Fruit fly (Drosophila melanogaster) whole organism, embryonic: ENCODE results near the gene Tim9b.

Experiments
- Aef1 ChIP-seq: fragments of 200-800 bp; sonication (Bioruptor generic); IDR thresholded peaks from 3 replicates; pipeline ENCODE4 v1.3.6; 2022; ENCODE audit warnings: missing biosample characterization, missing genetic modification characterization
- CG12219 ChIP-seq: fragments of 200-800 bp; sonication (Bioruptor generic); optimal IDR thresholded peaks from 3 replicates; lab custom pipeline; 2018; ENCODE audit warnings: missing biosample characterization, mild to moderate bottlenecking, missing genetic modification characterization
- CG12744 ChIP-seq: fragments of 200-800 bp; sonication (Bioruptor generic); optimal IDR thresholded peaks from 2 replicates; lab custom pipeline; 2016; ENCODE audit warnings: missing biosample characterization, missing genetic modification characterization
- CG13287 ChIP-seq: fragments of 200-800 bp; sonication (Bioruptor generic); IDR thresholded peaks from 2 replicates; pipeline ENCODE4 v1.3.6; 2022; ENCODE audit warnings: missing biosample characterization, missing genetic modification characterization; ENCODE audit not compliant: partially characterized antibody
- CG15011 ChIP-seq: fragments of 200-800 bp; sonication (Bioruptor generic); optimal IDR thresholded peaks from 3 replicates; lab custom pipeline; 2018; ENCODE audit warnings: missing biosample characterization, mild to moderate bottlenecking, missing genetic modification characterization
- CG16863 ChIP-seq: fragments of 200-800 bp; sonication (Bioruptor generic); optimal IDR thresholded peaks from 3 replicates; lab custom pipeline; 2016; ENCODE audit warnings: missing biosample characterization, missing genetic modification characterization
- CG17568 ChIP-seq: fragments of 200-800 bp; sonication (Bioruptor generic); optimal IDR thresholded peaks from 2 replicates; lab custom pipeline; 2018; ENCODE audit warnings: missing biosample characterization, mild to moderate bottlenecking, missing genetic modification characterization, moderate library complexity
- CG17612 ChIP-seq: fragments of 200-800 bp; sonication (Bioruptor generic); IDR thresholded peaks from 2 replicates; pipeline ENCODE4 v1.3.6; 2022; ENCODE audit warnings: missing biosample characterization, missing genetic modification characterization
- CG2202 ChIP-seq: fragments of 200-800 bp; sonication (Bioruptor generic); optimal IDR thresholded peaks from 2 replicates; lab custom pipeline; 2018; ENCODE audit warnings: missing biosample characterization, mild to moderate bottlenecking, missing genetic modification characterization
- CG2678 ChIP-seq: fragments of 200-800 bp; sonication (Bioruptor generic); optimal IDR thresholded peaks from 3 replicates; lab custom pipeline; 2019; ENCODE audit warnings: missing biosample characterization, mild to moderate bottlenecking, missing genetic modification characterization, moderate library complexity
- CG32532 ChIP-seq: fragments of 200-800 bp; sonication (Bioruptor generic); IDR thresholded peaks from 2 replicates; pipeline ENCODE4 v1.3.6; 2022; ENCODE audit warnings: missing biosample characterization, missing genetic modification characterization
- CG4404 ChIP-seq: fragments of 200-800 bp; sonication (Bioruptor generic); IDR thresholded peaks from 2 replicates; pipeline ENCODE4 v1.3.6; 2022; ENCODE audit warnings: missing biosample characterization, missing genetic modification characterization
- CG4820 ChIP-seq: fragments of 200-800 bp; sonication (Bioruptor generic); optimal IDR thresholded peaks from 3 replicates; lab custom pipeline; 2016; ENCODE audit warnings: missing biosample characterization, missing genetic modification characterization
- CG6791 ChIP-seq: fragments of 200-800 bp; sonication (Bioruptor generic); IDR thresholded peaks from 3 replicates; pipeline ENCODE4 v1.3.6; 2022; ENCODE audit warnings: missing biosample characterization, missing genetic modification characterization; ENCODE audit not compliant: partially characterized antibody
- CG7357 ChIP-seq: fragments of 200-800 bp; sonication (Bioruptor generic); IDR thresholded peaks from 3 replicates; pipeline ENCODE4 v1.3.6; 2022; ENCODE audit warnings: missing biosample characterization, missing genetic modification characterization
- CG7556 ChIP-seq: fragments of 200-800 bp; sonication (Bioruptor generic); optimal IDR thresholded peaks from 2 replicates; lab custom pipeline; 2017; ENCODE audit warnings: missing biosample characterization, mild to moderate bottlenecking, missing genetic modification characterization
- CG7745 ChIP-seq: fragments of 200-800 bp; sonication (Bioruptor generic); optimal IDR thresholded peaks from 2 replicates; lab custom pipeline; 2018; ENCODE audit warnings: missing biosample characterization, mild to moderate bottlenecking, missing genetic modification characterization, moderate library complexity
- CG7963 ChIP-seq: fragments of 200-800 bp; sonication (Bioruptor generic); IDR thresholded peaks from 3 replicates; pipeline ENCODE4 v1.3.6; 2022; ENCODE audit warnings: missing biosample characterization, missing genetic modification characterization; ENCODE audit not compliant: partially characterized antibody
- CHES-1-like ChIP-seq: fragments of 200-800 bp; sonication (Bioruptor generic); optimal IDR thresholded peaks from 2 replicates; lab custom pipeline; 2016; ENCODE audit warnings: missing biosample characterization, missing genetic modification characterization
- ERR ChIP-seq: fragments of 200-800 bp; sonication (Bioruptor generic); optimal IDR thresholded peaks from 2 replicates; lab custom pipeline; 2016; ENCODE audit warnings: missing biosample characterization, missing genetic modification characterization
- Ets65A ChIP-seq: fragments of 200-800 bp; sonication (Bioruptor generic); peaks from one replicate; lab custom pipeline; 2016; ENCODE audit warnings: missing biosample characterization, missing genetic modification characterization
- H15 ChIP-seq: fragments of 200-800 bp; sonication (Bioruptor generic); IDR thresholded peaks from 3 replicates; pipeline ENCODE4 v1.3.6; 2022; ENCODE audit warnings: missing biosample characterization, missing genetic modification characterization
- Rfx ChIP-seq: fragments of 200-800 bp; sonication (Bioruptor generic); IDR thresholded peaks from 2 replicates; pipeline ENCODE4 v1.3.6; 2022; ENCODE audit warnings: missing biosample characterization, missing genetic modification characterization
- TFAM ChIP-seq: fragments of 200-800 bp; sonication (Bioruptor generic); optimal IDR thresholded peaks from 2 replicates; lab custom pipeline; 2017; ENCODE audit warnings: missing biosample characterization, missing genetic modification characterization, inconsistent platforms
- Trl ChIP-seq, 3 experiments: fragments of >200 bp in 2 of 3; fragments of 200-800 bp in 1 of 3; sonication (Bioruptor generic) in 1 of 3; optimal IDR thresholded peaks; 2 replicates in 1 of 3; 3 replicates in 2 of 3; lab custom pipeline; 2016 to 2017; ENCODE audit warnings: missing biosample characterization in 1 of 3, missing genetic modification characterization in 1 of 3
- Xrp1 ChIP-seq: fragments of 200-800 bp; sonication (Bioruptor generic); IDR thresholded peaks from 2 replicates; pipeline ENCODE4 v1.3.6; 2022; ENCODE audit warnings: missing biosample characterization, missing genetic modification characterization
- ara ChIP-seq: fragments of 200-800 bp; sonication (Bioruptor generic); IDR thresholded peaks from 2 replicates; pipeline ENCODE4 v1.3.6; 2022; ENCODE audit warnings: missing biosample characterization, missing genetic modification characterization
- chm ChIP-seq: fragments of 200-800 bp; sonication (Bioruptor generic); IDR thresholded peaks from 2 replicates; pipeline ENCODE4 v1.3.6; 2022; ENCODE audit warnings: missing biosample characterization, missing genetic modification characterization
- disco-r ChIP-seq: fragments of 200-800 bp; sonication (Bioruptor generic); optimal IDR thresholded peaks from 2 replicates; lab custom pipeline; 2016; ENCODE audit warnings: missing biosample characterization, missing genetic modification characterization
- en ChIP-seq: fragments of 200-800 bp; sonication (Bioruptor generic); optimal IDR thresholded peaks from 2 replicates; lab custom pipeline; 2016; ENCODE audit warnings: missing biosample characterization, missing genetic modification characterization
- ftz-f1 ChIP-seq: fragments of 200-800 bp; sonication (Bioruptor generic); optimal IDR thresholded peaks from 2 replicates; lab custom pipeline; 2016; ENCODE audit warnings: missing biosample characterization, missing genetic modification characterization
- gt ChIP-seq: fragments of 200-800 bp; sonication (Bioruptor generic); IDR thresholded peaks from 2 replicates; pipeline ENCODE4 v1.3.6; 2022; ENCODE audit warnings: missing biosample characterization, missing genetic modification characterization
- hbn ChIP-seq: fragments of 200-800 bp; sonication (Bioruptor generic); IDR thresholded peaks from 2 replicates; pipeline ENCODE4 v1.3.6; 2022; ENCODE audit warnings: missing biosample characterization, missing genetic modification characterization; ENCODE audit not compliant: partially characterized antibody
- lbe ChIP-seq: fragments of 200-800 bp; sonication (Bioruptor generic); optimal IDR thresholded peaks from 2 replicates; lab custom pipeline; 2016; ENCODE audit warnings: missing biosample characterization, mild to moderate bottlenecking, missing genetic modification characterization
- lola ChIP-seq, 3 experiments: fragments of >200 bp in 2 of 3; fragments of 200-800 bp in 1 of 3; sonication (Bioruptor generic) in 1 of 3; optimal IDR thresholded peaks; 2 replicates each; lab custom pipeline; 2017 to 2019; ENCODE audit warnings: missing biosample characterization in 3 of 3, missing genetic modification characterization in 3 of 3, mild to moderate bottlenecking in 1 of 3, moderate library complexity in 1 of 3
- nom ChIP-seq: fragments of 200-800 bp; sonication (Bioruptor generic); optimal IDR thresholded peaks from 2 replicates; lab custom pipeline; 2017; ENCODE audit warnings: missing biosample characterization, missing genetic modification characterization, mild to moderate bottlenecking, moderate library complexity, missing genetic modification reagents
- p53 ChIP-seq: fragments of 200-800 bp; sonication (Bioruptor generic); optimal IDR thresholded peaks from 2 replicates; lab custom pipeline; 2016; ENCODE audit warnings: missing biosample characterization, missing genetic modification characterization
- pros ChIP-seq: fragments of 200-800 bp; sonication (Bioruptor generic); optimal IDR thresholded peaks from 3 replicates; lab custom pipeline; 2019; ENCODE audit warnings: missing biosample characterization, mild to moderate bottlenecking, missing genetic modification characterization, moderate library complexity
- run ChIP-seq: fragments of 200-800 bp; sonication (Bioruptor generic); optimal IDR thresholded peaks from 3 replicates; lab custom pipeline; 2018; ENCODE audit warnings: missing biosample characterization, mild to moderate bottlenecking, missing genetic modification characterization
- sd ChIP-seq: fragments of 200-800 bp; sonication (Bioruptor generic); optimal IDR thresholded peaks from 3 replicates; lab custom pipeline; 2018; ENCODE audit warnings: missing biosample characterization, mild to moderate bottlenecking, missing genetic modification characterization, moderate library complexity
- sens ChIP-seq: fragments of 200-800 bp; sonication (Bioruptor generic); peaks from one replicate; lab custom pipeline; 2016; ENCODE audit warnings: missing biosample characterization, missing genetic modification characterization
- so ChIP-seq: fragments of 200-800 bp; sonication (Bioruptor generic); IDR thresholded peaks from 3 replicates; pipeline ENCODE4 v1.3.6; 2022; ENCODE audit warnings: missing biosample characterization, missing genetic modification characterization
- stwl ChIP-seq: fragments of 200-800 bp; sonication (Bioruptor generic); optimal IDR thresholded peaks from 3 replicates; lab custom pipeline; 2018; ENCODE audit warnings: missing biosample characterization, mild to moderate bottlenecking, missing genetic modification characterization, moderate library complexity
- tap ChIP-seq: fragments of 200-800 bp; optimal IDR thresholded peaks from 3 replicates; lab custom pipeline; 2019; ENCODE audit warnings: missing biosample characterization, mild to moderate bottlenecking, missing genetic modification characterization, moderate library complexity
- trh ChIP-seq: fragments of 200-800 bp; sonication (Bioruptor generic); optimal IDR thresholded peaks from 2 replicates; lab custom pipeline; 2016; ENCODE audit warnings: missing biosample characterization, missing genetic modification characterization
- vvl ChIP-seq: fragments of 200-800 bp; sonication (Bioruptor generic); IDR thresholded peaks from 2 replicates; pipeline ENCODE4 v1.3.6; 2022; ENCODE audit warnings: missing biosample characterization, missing genetic modification characterization
- zf30C ChIP-seq: fragments of 200-800 bp; sonication (Bioruptor generic); optimal IDR thresholded peaks from 3 replicates; lab custom pipeline; 2018; ENCODE audit warnings: missing biosample characterization, mild to moderate bottlenecking, missing genetic modification characterization

Tim9b gene

dm6 chrX:19613473-19613872 is 4.9 kb downstream of the Tim9b start (continued):
- peak; percentile 65; the same call in 1 of the 2 replicates for TF ChIP-seq vvl (GFP tag; lab: Robert Waterston, UW)
- peak; percentile 69 for TF ChIP-seq nom (GFP tag; lab: Kevin White, UChicago)
- no peak for TF ChIP-seq CG17568 (GFP tag; lab: Kevin White, UChicago)
- no peak for TF ChIP-seq zf30C (GFP tag; lab: Kevin White, UChicago)
- no peak for TF ChIP-seq Ets65A
- peak; percentile 74 for TF ChIP-seq chm (GFP tag; lab: Robert Waterston, UW)
- TF ChIP-seq CG7556 (GFP tag; lab: Kevin White, UChicago): peak; percentile 10
- TF ChIP-seq CG7357 (GFP tag; lab: Robert Waterston, UW): no peak
- TF ChIP-seq run (tag; lab: Kevin White, UChicago): no peak
- no peak for TF ChIP-seq TFAM (GFP tag; lab: Kevin White, UChicago)
- TF ChIP-seq ftz-f1 (GFP tag; lab: Kevin White, UChicago): no peak
- TF ChIP-seq disco-r: no peak
- no peak for TF ChIP-seq en (GFP tag; lab: Kevin White, UChicago)
- TF ChIP-seq Aef1: no peak
- TF ChIP-seq CG12219 (GFP tag; lab: Kevin White, UChicago): no peak
- TF ChIP-seq sens (GFP tag; lab: Kevin White, UChicago): peak; percentile 92
- no peak for TF ChIP-seq lola (GFP tag; optimal IDR thresholded peaks at IDR 0.05; lab: Kevin White, UChicago)
- TF ChIP-seq tap (tag; lab: Kevin White, UChicago): no peak
- TF ChIP-seq trh (GFP tag; lab: Kevin White, UChicago): no peak
- TF ChIP-seq CG17612 (GFP tag; lab: Robert Waterston, UW): no peak
- peak; percentile 41; the same call in 1 of the 2 replicates for TF ChIP-seq CG32532
- no peak for TF ChIP-seq CG16863
- no peak for TF ChIP-seq gt (GFP tag; lab: Robert Waterston, UW)
- peak; percentile 40 for TF ChIP-seq lbe (GFP tag; lab: Kevin White, UChicago)
- TF ChIP-seq, all 482 proteins: peak for 178

dm6 chrX:19611226-19611625 is 7.1 kb downstream of the Tim9b start, which contains the start of the genes Shawn and Tyler:
TSS of gene Shawn (plus strand) at chrX:19611526.
TSS of gene Tyler (plus strand) at chrX:19611526.
- peak; percentile 56 for TF ChIP-seq sens (GFP tag; lab: Kevin White, UChicago)
- TF ChIP-seq CG2202 (tag; lab: Kevin White, UChicago): no peak
- no peak for TF ChIP-seq CG12744 (GFP tag; lab: Kevin White, UChicago)
- TF ChIP-seq H15: no peak
- 0 out of 2 replicates have a peak, but pooled peaks have one; percentile 17 for TF ChIP-seq ara (GFP tag; lab: Robert Waterston, UW)
- TF ChIP-seq CG7745: no peak
- TF ChIP-seq zf30C (GFP tag; lab: Kevin White, UChicago): no peak

- TF ChIP-seq CG4820 (GFP tag; lab: Kevin White, UChicago) (no peak), Trl (optimal IDR thresholded peaks at IDR 0.05; lab: Kevin White, UChicago) (peak; percentile 21 to 65), Trl (GFP tag; optimal IDR thresholded peaks at IDR 0.05; lab: Kevin White, UChicago) (no peak), CG6791 (GFP tag; lab: Robert Waterston, UW) (peak; percentile 72; the same call in 2 of the 3 replicates), CG4404 (GFP tag; lab: Robert Waterston, UW) (no peak), CG15011 (GFP tag; lab: Kevin White, UChicago) (no peak), CG7963 (GFP tag; lab: Robert Waterston, UW) (0 out of 3 replicates have a peak, but pooled peaks have one; percentile 26), hbn (GFP tag; lab: Robert Waterston, UW) (peak; percentile 13; the same call in 1 of the 2 replicates), so (GFP tag; lab: Robert Waterston, UW) (peak; percentile 80; the same call in 2 of the 3 replicates), ftz-f1 (GFP tag; lab: Kevin White, UChicago) (peak; percentile 83), Rfx (GFP tag; lab: Robert Waterston, UW) (0 out of 2 replicates have a peak, but pooled peaks have one; percentile 3), sd (tag; lab: Kevin White, UChicago) (peak; percentile 78), ERR (GFP tag; lab: Kevin White, UChicago) (peak; percentile 27), Xrp1 (GFP tag; lab: Robert Waterston, UW) (peak; percentile 17; the same call in 1 of the 2 replicates), CG2678 (tag; lab: Kevin White, UChicago) (peak; percentile 20), stwl (tag; lab: Kevin White, UChicago) (peak; percentile 60), CHES-1-like (no peak), CG13287 (GFP tag; lab: Robert Waterston, UW) (peak; percentile 60), pros (GFP tag; lab: Kevin White, UChicago) (peak; percentile 26), p53 (GFP tag; lab: Kevin White, UChicago) (peak; percentile 30)
These were observed 10.2 kb downstream of the Tim9b start for dm6 chrX:19608042-19608609.
